Worm (Caenorhabditis elegans) whole organism, late embryonic: ENCODE results near the gene Y39B6A.69.

Source experiments
- ama-1 ChIP-seq: fragments of 150-350 bp; optimal IDR thresholded peaks from 2 replicates; lab custom pipeline; 2014
- ceh-14 ChIP-seq: sonication (generic microtip); optimal IDR thresholded peaks from 2 replicates; lab custom pipeline; 2016; ENCODE audit warnings: missing genotype, missing genetic modification characterization, missing compliant biosample characterization
- ets-4 ChIP-seq: sonication (generic microtip); optimal IDR thresholded peaks from 2 replicates; lab custom pipeline; 2016; ENCODE audit warnings: missing genetic modification characterization, missing compliant biosample characterization
- fkh-10 ChIP-seq: fragments of 150-350 bp; optimal IDR thresholded peaks from 2 replicates; lab custom pipeline; 2014; ENCODE audit warnings: missing biosample characterization, missing genetic modification reagents, missing genetic modification characterization
- lin-11 ChIP-seq: fragments of 200-800 bp; sonication (Bioruptor generic); optimal IDR thresholded peaks from 2 replicates; lab custom pipeline; 2018; ENCODE audit warnings: mild to moderate bottlenecking, missing genetic modification characterization, missing compliant biosample characterization
- nfya-1 ChIP-seq: sonication (generic microtip); optimal IDR thresholded peaks from 2 replicates; lab custom pipeline; 2017; ENCODE audit warnings: missing genetic modification characterization, mild to moderate bottlenecking, missing compliant biosample characterization, antibody characterized with exemption, moderate library complexity
- nhr-11 ChIP-seq: fragments of 150-350 bp; optimal IDR thresholded peaks from 2 replicates; lab custom pipeline; 2014; ENCODE audit warnings: missing biosample characterization, missing genetic modification characterization
- pat-9 ChIP-seq: fragments of 200-800 bp; sonication (Bioruptor generic); optimal IDR thresholded peaks from 2 replicates; lab custom pipeline; 2018; ENCODE audit warnings: mild to moderate bottlenecking, missing genetic modification characterization, moderate library complexity, missing compliant biosample characterization
- pha-4 ChIP-seq: fragments of 150-350 bp; optimal IDR thresholded peaks from 2 replicates; lab custom pipeline; 2018; ENCODE audit warnings: missing biosample characterization, missing genetic modification reagents, missing genetic modification characterization
- pqm-1 ChIP-seq: sonication (generic microtip); optimal IDR thresholded peaks from 2 replicates; lab custom pipeline; 2016; ENCODE audit warnings: missing genetic modification characterization, missing compliant biosample characterization
- rnt-1 ChIP-seq: sonication (generic microtip); optimal IDR thresholded peaks from 2 replicates; lab custom pipeline; 2016; ENCODE audit warnings: missing genetic modification characterization, missing compliant biosample characterization
- syd-9 ChIP-seq: sonication (generic microtip); optimal IDR thresholded peaks from 2 replicates; lab custom pipeline; 2016; ENCODE audit warnings: mild to moderate bottlenecking, missing genetic modification characterization, moderate library complexity, missing compliant biosample characterization

- TF ChIP-seq fkh-10 (GFP tag; lab: Kevin White, UChicago) (no peak), syd-9 (tag; lab: Kevin White, UChicago) (no peak), pat-9 (no peak), ets-4 (tag; lab: Kevin White, UChicago) (no peak), pqm-1 (tag; lab: Kevin White, UChicago) (no peak), nhr-11 (tag; lab: Kevin White, UChicago) (no peak), rnt-1 (tag; lab: Kevin White, UChicago) (no peak), pha-4 (no peak), lin-11 (tag; lab: Kevin White, UChicago) (no peak), ceh-14 (no peak), ama-1 (lab: Kevin White, UChicago) (no peak), nfya-1 (tag; lab: Kevin White, UChicago) (peak; percentile 3)
Observed at ce11 chrV:19189963-19190597, 37.9 kb upstream of the Y39B6A.69 start, which contains the start of the genes Y39B6A.3 and pph-5.
